Fruit fly (Drosophila melanogaster): Measurements from ENCODE around the gene CG44532.
A peak's percentile ranks its signal among the peaks of the same experiment; 100 is the strongest.

Gene CG44532

dm6 chrX:9133577-9134240 lies 28.2 kb upstream of the CG44532 start (continued):
- no peak for TF ChIP-seq mam (GFP tag; optimal IDR thresholded peaks at IDR 0.05)
- TF ChIP-seq CG1603 (tag; optimal IDR thresholded peaks at IDR 0.05): peak; percentile 8
- TF ChIP-seq crc (GFP tag; optimal IDR thresholded peaks at IDR 0.05): no peak
- no peak for TF ChIP-seq Dip3 (GFP tag; optimal IDR thresholded peaks at IDR 0.05)
- peak; percentile 92 for TF ChIP-seq grn (GFP tag; optimal IDR thresholded peaks at IDR 0.05)
- TF ChIP-seq CG11456 (GFP tag; IDR thresholded peaks at IDR 0.05): no peak
- no peak for TF ChIP-seq rib (GFP tag; IDR thresholded peaks at IDR 0.05)
- TF ChIP-seq grau (tag; optimal IDR thresholded peaks at IDR 0.05): no peak
- TF ChIP-seq zf30C (GFP tag; optimal IDR thresholded peaks at IDR 0.05): peak; percentile 53
- no peak for TF ChIP-seq Xrp1 (GFP tag; IDR thresholded peaks at IDR 0.05)
- no peak for TF ChIP-seq Atf6 (GFP tag; IDR thresholded peaks at IDR 0.05)
- TF ChIP-seq CG10366 (GFP tag; IDR thresholded peaks at IDR 0.05): no peak
- TF ChIP-seq Doc3 (GFP tag; IDR thresholded peaks at IDR 0.05; ENCODE audit: partially characterized antibody): no peak
- peak; percentile 17; the same call in 1 of the 2 replicates for TF ChIP-seq crol (GFP tag; IDR thresholded peaks at IDR 0.05)
- TF ChIP-seq Awh (GFP tag; IDR thresholded peaks at IDR 0.05): no peak
- TF ChIP-seq CTCF (GFP tag; optimal IDR thresholded peaks at IDR 0.05): no peak
- TF ChIP-seq Asciz (GFP tag; optimal IDR thresholded peaks at IDR 0.05): no peak
- TF ChIP-seq Hmr (GFP tag; optimal IDR thresholded peaks at IDR 0.05): no peak

- TF ChIP-seq Hey (tag; optimal IDR thresholded peaks at IDR 0.05): no peak
- no peak for TF ChIP-seq HLH4C (GFP tag; IDR thresholded peaks at IDR 0.05; ENCODE audit: partially characterized antibody)
- no peak for TF ChIP-seq insv (GFP tag; optimal IDR thresholded peaks at IDR 0.05)
- TF ChIP-seq CG8388 (GFP tag; optimal IDR thresholded peaks at IDR 0.05): peak; percentile 56
- TF ChIP-seq CG18011 (GFP tag; optimal IDR thresholded peaks at IDR 0.05): no peak
- TF ChIP-seq cg (GFP tag; optimal IDR thresholded peaks at IDR 0.05): peak; percentile 25
- peak; percentile 23 for TF ChIP-seq CG3065 (GFP tag; optimal IDR thresholded peaks at IDR 0.05)
- no peak for TF ChIP-seq ro (GFP tag; IDR thresholded peaks at IDR 0.05)
- peak; percentile 49; the same call in 1 of the 3 replicates for TF ChIP-seq sr (GFP tag; IDR thresholded peaks at IDR 0.05)
- TF ChIP-seq nom (GFP tag; optimal IDR thresholded peaks at IDR 0.05): peak; percentile 53
- peak; percentile 87 for TF ChIP-seq CG4360 (GFP tag; IDR thresholded peaks at IDR 0.05)
- TF ChIP-seq wor (GFP tag; IDR thresholded peaks at IDR 0.05): no peak
- TF ChIP-seq chm (GFP tag; IDR thresholded peaks at IDR 0.05): no peak
These were observed 27.5 kb upstream of the CG44532 start for dm6 chrX:9134241-9134849.

- no peak for TF ChIP-seq sc (optimal IDR thresholded peaks at IDR 0.05)
- no peak for TF ChIP-seq sc (GFP tag; optimal IDR thresholded peaks at IDR 0.05)
- TF ChIP-seq CG7987 (GFP tag; optimal IDR thresholded peaks at IDR 0.05): no peak
- peak; percentile 22 for TF ChIP-seq Chrac-16 (GFP tag; optimal IDR thresholded peaks at IDR 0.05)
- no peak for TF ChIP-seq Oaz (GFP tag; IDR thresholded peaks at IDR 0.05)
- no peak for TF ChIP-seq trh (GFP tag; optimal IDR thresholded peaks at IDR 0.05)
- TF ChIP-seq CG13424 (tag; optimal IDR thresholded peaks at IDR 0.05): peak; percentile 61
- no peak for TF ChIP-seq CG12236 (GFP tag; optimal IDR thresholded peaks at IDR 0.05)
- TF ChIP-seq pros (GFP tag; optimal IDR thresholded peaks at IDR 0.05): peak; percentile 22
- TF ChIP-seq disco-r (GFP tag; optimal IDR thresholded peaks at IDR 0.05): no peak
- TF ChIP-seq CG6175 (GFP tag; IDR thresholded peaks at IDR 0.05): no peak
- no peak for TF ChIP-seq lbe (GFP tag; optimal IDR thresholded peaks at IDR 0.05)
- TF ChIP-seq CG8388 (GFP tag; optimal IDR thresholded peaks at IDR 0.05): no peak
- no peak for TF ChIP-seq CG6791 (GFP tag; IDR thresholded peaks at IDR 0.05; ENCODE audit: partially characterized antibody)
- TF ChIP-seq CG9876 (GFP tag; optimal IDR thresholded peaks at IDR 0.05): no peak
- peak; percentile 31 for TF ChIP-seq CG10979 (tag; optimal IDR thresholded peaks at IDR 0.05)
- no peak for TF ChIP-seq CG2129 (GFP tag; IDR thresholded peaks at IDR 0.05; ENCODE audit: partially characterized antibody)
- TF ChIP-seq CG6854 (GFP tag; optimal IDR thresholded peaks at IDR 0.05): peak; percentile 19
- TF ChIP-seq CG6654 (GFP tag; optimal IDR thresholded peaks at IDR 0.05): no peak
These were observed 26.9 kb upstream of the CG44532 start, which contains the start of gene fend for dm6 chrX:9134922-9135453. Gene fend (minus strand): TSS chrX:9135099.
